Worm (Caenorhabditis elegans): Measurements from ENCODE around the gene nlp-9.

The nlp-9 gene

ce11 chrV:4182546-4182945 lies 36.9 kb upstream of the nlp-9 start:
- TF ChIP-seq elt-1 (tag; optimal IDR thresholded peaks at IDR 0.05), result no peak
- TF ChIP-seq unc-39 (tag; optimal IDR thresholded peaks at IDR 0.05), result no peak
- no peak for TF ChIP-seq Y55F3AM.14 (GFP tag; optimal IDR thresholded peaks at IDR 0.05)
- TF ChIP-seq mab-5 (tag; optimal IDR thresholded peaks at IDR 0.05), result no peak
- TF ChIP-seq crh-2 (tag; optimal IDR thresholded peaks at IDR 0.05), result no peak

- TF ChIP-seq fos-1 (tag; optimal IDR thresholded peaks at IDR 0.05) (peak; percentile 5), mbf-1 (tag; optimal IDR thresholded peaks at IDR 0.05) (no peak)
Measured at ce11 chrV:4185885-4186284, 33.6 kb upstream of the nlp-9 start.

- TF ChIP-seq sma-9 (GFP tag; optimal IDR thresholded peaks at IDR 0.05), result peak; percentile 21
- no peak for TF ChIP-seq sma-9 (tag; optimal IDR thresholded peaks at IDR 0.05)
- no peak for TF ChIP-seq ztf-11 (tag; optimal IDR thresholded peaks at IDR 0.05)
- no peak for TF ChIP-seq unc-39 (tag; optimal IDR thresholded peaks at IDR 0.05)
- no peak for TF ChIP-seq dmd-4 (tag; optimal IDR thresholded peaks at IDR 0.05)
- no peak for TF ChIP-seq nhr-6 (tag; optimal IDR thresholded peaks at IDR 0.05)
- no peak for TF ChIP-seq unc-55 (GFP tag; optimal IDR thresholded peaks at IDR 0.05)
- no peak for TF ChIP-seq ama-1 (optimal IDR thresholded peaks at IDR 0.05)
- peak; percentile 22 for TF ChIP-seq sma-3 (GFP tag; optimal IDR thresholded peaks at IDR 0.05)
- no peak for TF ChIP-seq elt-3 (tag; optimal IDR thresholded peaks at IDR 0.05)
- peak; percentile 68 for TF ChIP-seq nhr-21 (tag; optimal IDR thresholded peaks at IDR 0.05)
- peak; percentile 44 for TF ChIP-seq blmp-1 (tag; optimal IDR thresholded peaks at IDR 0.05; ENCODE audit: insufficient read depth)
- peak; percentile 37 for TF ChIP-seq nhr-25 (tag; optimal IDR thresholded peaks at IDR 0.05)
- TF ChIP-seq mbf-1 (tag; optimal IDR thresholded peaks at IDR 0.05), result no peak
- no peak for TF ChIP-seq skn-1 (tag; optimal IDR thresholded peaks at IDR 0.05)
- TF ChIP-seq lsy-2 (tag; optimal IDR thresholded peaks at IDR 0.05), result no peak
- TF ChIP-seq ceh-16 (tag; optimal IDR thresholded peaks at IDR 0.05), result no peak
- TF ChIP-seq mab-5 (tag; optimal IDR thresholded peaks at IDR 0.05), result no peak
- no peak for TF ChIP-seq nhr-10 (tag; optimal IDR thresholded peaks at IDR 0.05)
- TF ChIP-seq ZK546.5 (tag; optimal IDR thresholded peaks at IDR 0.05), result no peak
- no peak for TF ChIP-seq elt-1 (tag; optimal IDR thresholded peaks at IDR 0.05)
- TF ChIP-seq Y55F3AM.14 (GFP tag; optimal IDR thresholded peaks at IDR 0.05), result no peak
- no peak for TF ChIP-seq unc-62 (GFP tag; optimal IDR thresholded peaks at IDR 0.05)
- TF ChIP-seq F13H6.1 (tag; optimal IDR thresholded peaks at IDR 0.05), result no peak
Measured at ce11 chrV:4186453-4187143, 32.8 kb upstream of the nlp-9 start.

- TF ChIP-seq peb-1 (tag; optimal IDR thresholded peaks at IDR 0.05) (no peak), nhr-129 (tag; optimal IDR thresholded peaks at IDR 0.05) (peak; percentile 30), snpc-4 (tag; optimal IDR thresholded peaks at IDR 0.05) (peak; percentile 34)
Measured at ce11 chrV:4187144-4187485, 32.3 kb upstream of the nlp-9 start, which contains the start of gene nhr-114. TSS of gene nhr-114 (plus strand) at chrV:4187202.

ce11 chrV:4189618-4190017 lies 29.8 kb upstream of the nlp-9 start:
- TF ChIP-seq gmeb-1 (tag; optimal IDR thresholded peaks at IDR 0.05), result no peak
- no peak for TF ChIP-seq nhr-23 (tag; optimal IDR thresholded peaks at IDR 0.05)
- no peak for TF ChIP-seq C34F6.9 (tag; optimal IDR thresholded peaks at IDR 0.05)
- TF ChIP-seq sma-9 (GFP tag; optimal IDR thresholded peaks at IDR 0.05), result no peak
- no peak for TF ChIP-seq sma-9 (tag; optimal IDR thresholded peaks at IDR 0.05)

- TF ChIP-seq Y55F3AM.14 (GFP tag; optimal IDR thresholded peaks at IDR 0.05), result peak; percentile 27
- no peak for TF ChIP-seq lin-11 (tag; optimal IDR thresholded peaks at IDR 0.05)
Measured at ce11 chrV:4190232-4190631, 29.2 kb upstream of the nlp-9 start.

All from whole organism, L2 larva.